Worm (Caenorhabditis elegans): ENCODE measurements around the gene T24G10.2.

DNA sequence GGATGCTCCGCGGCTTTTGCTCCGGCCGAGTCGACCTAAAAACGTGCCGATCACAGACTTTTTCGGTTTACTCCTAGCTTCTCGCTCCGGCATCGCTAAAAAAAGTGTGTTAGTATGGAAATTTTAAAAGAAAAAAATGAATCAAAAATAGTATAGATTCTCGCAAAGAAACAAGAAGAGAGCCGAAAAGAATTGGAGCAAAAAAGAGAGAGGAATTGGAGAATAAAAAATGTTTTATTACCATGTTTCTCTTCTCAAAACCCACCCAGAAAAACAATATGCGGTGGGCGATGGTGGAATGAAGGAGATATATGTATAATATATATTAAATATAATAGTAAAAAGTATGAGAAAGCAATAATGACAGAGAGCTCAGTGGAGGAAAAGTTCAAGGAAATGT is 2.0 kb downstream of the T24G10.2 start, which contains the start of gene W03A5.6:
- TF ChIP-seq tab-1 (GFP tag; IDR thresholded peaks at IDR 0.05) (no peak), ztf-23 (GFP tag; IDR thresholded peaks at IDR 0.05) (no peak), med-1 (GFP tag; optimal IDR thresholded peaks at IDR 0.05; ENCODE audit: insufficient read depth) (no peak), ztf-29 (GFP tag; IDR thresholded peaks at IDR 0.05) (no peak), T22C8.4 (GFP tag; IDR thresholded peaks at IDR 0.05) (no peak), flt-1 (GFP tag; IDR thresholded peaks at IDR 0.05) (no peak), klf-2 (GFP tag; conservative IDR thresholded peaks at IDR 0.05) (no peak), cog-1 (tag; optimal IDR thresholded peaks at IDR 0.05) (no peak), ref-1 (GFP tag; conservative IDR thresholded peaks at IDR 0.05) (no peak)

All from whole organism, midembryonic.